Worm (Caenorhabditis elegans) whole organism, L1 larva: ENCODE measurements around the gene clec-175.

Experiments used
- alr-1 ChIP-seq: fragments of 200-800 bp; sonication (Bioruptor generic); optimal IDR thresholded peaks from 2 replicates; lab custom pipeline; 2018; ENCODE audit warnings: borderline replicate concordance, mild to moderate bottlenecking, missing genetic modification characterization, missing compliant biosample characterization
- ama-1 ChIP-seq: fragments of 150-350 bp; optimal IDR thresholded peaks from 2 replicates; lab custom pipeline; 2014
- ces-1 ChIP-seq: fragments of 150-350 bp; optimal IDR thresholded peaks from 2 replicates; lab custom pipeline; 2014; ENCODE audit warnings: missing biosample characterization, missing genetic modification reagents, missing genetic modification characterization
- egl-27 ChIP-seq, 2 experiments: fragments of 150-350 bp in 1 of 2; sonication (generic microtip); optimal IDR thresholded peaks; 3 replicates each; lab custom pipeline; 2017 to 2018; ENCODE audit warnings: missing biosample characterization in 2 of 2, missing genetic modification characterization in 2 of 2, missing genetic modification reagents in 2 of 2
- mdl-1 ChIP-seq, 2 experiments: fragments of 150-350 bp; optimal IDR thresholded peaks; 2 replicates each; lab custom pipeline; 2014 to 2017; ENCODE audit warnings: missing biosample characterization in 2 of 2, missing genetic modification characterization in 2 of 2, inconsistent platforms in 1 of 2
- nhr-237 ChIP-seq: fragments of 150-350 bp; optimal IDR thresholded peaks from 2 replicates; lab custom pipeline; 2014; ENCODE audit warnings: missing biosample characterization, missing genetic modification characterization
- nhr-28 ChIP-seq: fragments of 150-350 bp; optimal IDR thresholded peaks from 2 replicates; lab custom pipeline; 2014; ENCODE audit warnings: missing biosample characterization, missing genetic modification characterization
- nhr-76 ChIP-seq: sonication (generic microtip); optimal IDR thresholded peaks from 2 replicates; lab custom pipeline; 2017; ENCODE audit warnings: missing biosample characterization, missing genetic modification characterization
- nhr-77 ChIP-seq: fragments of 150-350 bp; optimal IDR thresholded peaks from 2 replicates; lab custom pipeline; 2014; ENCODE audit warnings: missing biosample characterization, missing genetic modification characterization
- rnt-1 ChIP-seq: sonication (generic microtip); optimal IDR thresholded peaks from 2 replicates; lab custom pipeline; 2016; ENCODE audit warnings: mild to moderate bottlenecking, missing genetic modification characterization, moderate library complexity, missing compliant biosample characterization
- tbx-2 ChIP-seq: sonication (generic microtip); optimal IDR thresholded peaks from 2 replicates; lab custom pipeline; 2016; ENCODE audit warnings: missing genetic modification characterization, missing compliant biosample characterization
- unc-86 ChIP-seq: sonication (generic microtip); optimal IDR thresholded peaks from 2 replicates; lab custom pipeline; 2016; ENCODE audit warnings: missing genetic modification characterization, missing compliant biosample characterization

- TF ChIP-seq egl-27 (tag; optimal IDR thresholded peaks at IDR 0.05; lab: Kevin White, UChicago) (no peak), ces-1 (GFP tag; lab: Kevin White, UChicago) (no peak), unc-86 (no peak), nhr-237 (tag; lab: Kevin White, UChicago) (no peak), alr-1 (tag; lab: Kevin White, UChicago) (no peak), ama-1 (lab: Kevin White, UChicago) (no peak), rnt-1 (no peak), nhr-77 (no peak), mdl-1 (tag; optimal IDR thresholded peaks at IDR 0.05; lab: Kevin White, UChicago) (no peak), tbx-2 (tag; lab: Kevin White, UChicago) (no peak), nhr-76 (tag; lab: Kevin White, UChicago) (no peak), nhr-28 (tag; lab: Kevin White, UChicago) (no peak)
Measured at ce11 chrIV:4463132-4463531, 41.0 kb downstream of the clec-175 start, which contains the start of gene M01H9.2.
